Fruit fly (Drosophila melanogaster): Measurements from ENCODE around the gene CG12535.

Gene CG12535

dm6 chrX:3360437-3361075 lies 88.2 kb downstream of the CG12535 start (continued):
- peak; percentile 76 for TF ChIP-seq BtbVII (GFP tag; optimal IDR thresholded peaks at IDR 0.05)
- peak; percentile 61 for TF ChIP-seq Antp (GFP tag; optimal IDR thresholded peaks at IDR 0.05)
- peak; percentile 56 for TF ChIP-seq Mad (GFP tag; optimal IDR thresholded peaks at IDR 0.05)
- peak; percentile 67 for TF ChIP-seq CG18619 (GFP tag; optimal IDR thresholded peaks at IDR 0.05)
- TF ChIP-seq CG4404 (GFP tag; IDR thresholded peaks at IDR 0.05): peak; percentile 37; the same call in 1 of the 2 replicates
- no peak; the same call in 1 of the 2 replicates for TF ChIP-seq HLH3B (GFP tag; IDR thresholded peaks at IDR 0.05)
- TF ChIP-seq sr (GFP tag; IDR thresholded peaks at IDR 0.05): no peak
- TF ChIP-seq Adf1 (GFP tag; IDR thresholded peaks at IDR 0.05): no peak
- no peak for TF ChIP-seq hth (optimal IDR thresholded peaks at IDR 0.05)
- no peak for TF ChIP-seq knrl (GFP tag; IDR thresholded peaks at IDR 0.05; ENCODE audit: partially characterized antibody)
- peak; percentile 37 to 76 for TF ChIP-seq Hr51 (GFP tag; optimal IDR thresholded peaks at IDR 0.05)
- TF ChIP-seq CG6813 (GFP tag; optimal IDR thresholded peaks at IDR 0.05): peak; percentile 31
- TF ChIP-seq fd96Cb (tag; optimal IDR thresholded peaks at IDR 0.05): peak; percentile 65
- peak; percentile 60 for TF ChIP-seq CG8944 (GFP tag; optimal IDR thresholded peaks at IDR 0.05)
- TF ChIP-seq lab (GFP tag; optimal IDR thresholded peaks at IDR 0.05): peak; percentile 73
- no peak for TF ChIP-seq CG11696 (GFP tag; IDR thresholded peaks at IDR 0.05)
- TF ChIP-seq CG6689 (GFP tag; IDR thresholded peaks at IDR 0.05): peak; percentile 59
- TF ChIP-seq sug (tag; optimal IDR thresholded peaks at IDR 0.05): peak; percentile 55
- peak; percentile 71 for TF ChIP-seq CG13424 (tag; optimal IDR thresholded peaks at IDR 0.05)
- TF ChIP-seq crp (GFP tag; optimal IDR thresholded peaks at IDR 0.05): no peak
- no peak for TF ChIP-seq CG10565 (GFP tag; optimal IDR thresholded peaks at IDR 0.05)
- TF ChIP-seq sna (GFP tag; IDR thresholded peaks at IDR 0.05; ENCODE audit: partially characterized antibody): no peak
- TF ChIP-seq Abd-B (GFP tag; optimal IDR thresholded peaks at IDR 0.05): peak; percentile 59
- no peak for TF ChIP-seq CG1529 (GFP tag; optimal IDR thresholded peaks at IDR 0.05)
- peak; percentile 63 for TF ChIP-seq Hsf (GFP tag; optimal IDR thresholded peaks at IDR 0.05)
- TF ChIP-seq Optix (GFP tag; IDR thresholded peaks at IDR 0.05): no peak
- TF ChIP-seq Atf-2 (GFP tag; optimal IDR thresholded peaks at IDR 0.05): peak; percentile 69
- no peak for TF ChIP-seq D (optimal IDR thresholded peaks at IDR 0.05)
- TF ChIP-seq D (GFP tag; optimal IDR thresholded peaks at IDR 0.05): peak; percentile 58
- no peak for TF ChIP-seq NFAT (GFP tag; IDR thresholded peaks at IDR 0.05)
- TF ChIP-seq Fer3 (tag; optimal IDR thresholded peaks at IDR 0.05): peak; percentile 66
- peak; percentile 64 for TF ChIP-seq az2 (GFP tag; optimal IDR thresholded peaks at IDR 0.05)
- peak; percentile 83 for TF ChIP-seq zfh2 (GFP tag; optimal IDR thresholded peaks at IDR 0.05)
- peak; percentile 52 for TF ChIP-seq CG4328 (GFP tag; optimal IDR thresholded peaks at IDR 0.05)
- TF ChIP-seq CG14050 (GFP tag; IDR thresholded peaks at IDR 0.05): no peak; the same call in 2 of the 3 replicates
- TF ChIP-seq Scr (GFP tag; IDR thresholded peaks at IDR 0.05; ENCODE audit: partially characterized antibody): no peak
- TF ChIP-seq Hr39 (optimal IDR thresholded peaks at IDR 0.05): no peak
- TF ChIP-seq da (GFP tag; optimal IDR thresholded peaks at IDR 0.05): no peak
- TF ChIP-seq CG15011 (GFP tag; optimal IDR thresholded peaks at IDR 0.05): peak; percentile 72
- TF ChIP-seq lmd (GFP tag; IDR thresholded peaks at IDR 0.05): peak; percentile 75
- peak; percentile 34 for TF ChIP-seq Hand (GFP tag; optimal IDR thresholded peaks at IDR 0.05)
- TF ChIP-seq CG12391 (tag; optimal IDR thresholded peaks at IDR 0.05): peak; percentile 69
- TF ChIP-seq ftz-f1 (GFP tag; optimal IDR thresholded peaks at IDR 0.05): no peak
- no peak for TF ChIP-seq Ets97D (GFP tag; optimal IDR thresholded peaks at IDR 0.05)
- peak; percentile 36; the same call in 1 of the 2 replicates for TF ChIP-seq CG7372 (GFP tag; IDR thresholded peaks at IDR 0.05)
- peak; percentile 53; the same call in 1 of the 2 replicates for TF ChIP-seq CG17328 (GFP tag; IDR thresholded peaks at IDR 0.05)
- TF ChIP-seq zen (tag; optimal IDR thresholded peaks at IDR 0.05): no peak
- peak; percentile 68 for TF ChIP-seq Sox102F (GFP tag; optimal IDR thresholded peaks at IDR 0.05)
- no peak for TF ChIP-seq CG4707 (GFP tag; optimal IDR thresholded peaks at IDR 0.05)
- TF ChIP-seq CG10366 (GFP tag; IDR thresholded peaks at IDR 0.05): peak; percentile 50; the same call in 1 of the 2 replicates
